Worm (Caenorhabditis elegans) whole organism, midembryonic: ENCODE measurements around the gene daf-41.

ENCODE experiments used
- T22C8.4 ChIP-seq: fragments of 200-800 bp; sonication (Bioruptor generic); IDR thresholded peaks from 2 replicates; pipeline ENCODE4 v1.3.6; 2022; ENCODE audit warnings: missing genetic modification characterization, missing compliant biosample characterization
- cog-1 ChIP-seq: sonication (generic microtip); optimal IDR thresholded peaks from 2 replicates; lab custom pipeline; 2016; ENCODE audit warnings: missing genetic modification characterization, missing compliant biosample characterization
- klf-2 ChIP-seq: fragments of 200-800 bp; sonication (Bioruptor generic); conservative IDR thresholded peaks from 2 replicates; pipeline ENCODE4 v1.3.6; 2022; ENCODE audit warnings: missing genetic modification reagents, missing genetic modification characterization, missing compliant biosample characterization
- tab-1 ChIP-seq: fragments of 200-800 bp; sonication (Bioruptor generic); IDR thresholded peaks from 2 replicates; pipeline ENCODE4 v1.3.6; 2022; ENCODE audit warnings: missing genetic modification characterization, missing compliant biosample characterization
- ztf-29 ChIP-seq: fragments of 200-800 bp; sonication (Bioruptor generic); IDR thresholded peaks from 2 replicates; pipeline ENCODE4 v1.3.6; 2022; ENCODE audit warnings: missing genetic modification reagents, missing genetic modification characterization, missing compliant biosample characterization

DNA sequence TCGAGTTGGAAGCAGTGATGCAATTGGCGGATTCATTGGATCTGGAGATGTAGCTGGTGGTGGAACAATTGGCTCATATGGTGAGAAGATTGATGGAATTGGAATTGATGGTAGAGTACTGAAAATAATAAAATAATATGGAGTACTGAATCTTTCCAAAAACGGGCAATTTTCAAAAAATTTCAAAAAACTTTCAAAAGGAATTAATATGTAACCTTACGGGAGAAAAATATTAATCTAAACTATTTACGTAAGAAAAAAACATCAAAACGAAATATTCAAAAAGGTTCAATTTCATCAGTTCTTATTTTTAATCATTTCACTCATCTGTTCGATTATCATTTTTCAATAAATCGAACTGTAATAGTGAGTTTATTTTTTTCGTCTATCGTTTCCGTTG, 4.8 kb downstream of the daf-41 start, which contains the start of gene ZC395.4:
- TF ChIP-seq T22C8.4 (no peak), klf-2 (GFP tag; lab: Robert Waterston, UW) (no peak), ztf-29 (GFP tag; lab: Robert Waterston, UW) (no peak), tab-1 (GFP tag; lab: Robert Waterston, UW) (no peak), cog-1 (tag; lab: Kevin White, UChicago) (no peak)
